Worm (Caenorhabditis elegans) whole organism, midembryonic: ENCODE data around the gene chw-1.

Source experiments
- cog-1 ChIP-seq: sonication (generic microtip); optimal IDR thresholded peaks from 2 replicates; lab custom pipeline; 2016; ENCODE audit warnings: missing genetic modification characterization, missing compliant biosample characterization
- flt-1 ChIP-seq: fragments of 200-800 bp; sonication (Bioruptor generic); IDR thresholded peaks from 2 replicates; pipeline ENCODE4 v1.3.6; 2022; ENCODE audit warnings: missing genetic modification characterization, missing compliant biosample characterization
- ref-1 ChIP-seq: fragments of 200-800 bp; sonication (Bioruptor generic); conservative IDR thresholded peaks from 2 replicates; pipeline ENCODE4 v1.3.6; 2022; ENCODE audit warnings: missing genetic modification reagents, missing genetic modification characterization, missing compliant biosample characterization
- tab-1 ChIP-seq: fragments of 200-800 bp; sonication (Bioruptor generic); IDR thresholded peaks from 2 replicates; pipeline ENCODE4 v1.3.6; 2022; ENCODE audit warnings: missing genetic modification characterization, missing compliant biosample characterization

DNA sequence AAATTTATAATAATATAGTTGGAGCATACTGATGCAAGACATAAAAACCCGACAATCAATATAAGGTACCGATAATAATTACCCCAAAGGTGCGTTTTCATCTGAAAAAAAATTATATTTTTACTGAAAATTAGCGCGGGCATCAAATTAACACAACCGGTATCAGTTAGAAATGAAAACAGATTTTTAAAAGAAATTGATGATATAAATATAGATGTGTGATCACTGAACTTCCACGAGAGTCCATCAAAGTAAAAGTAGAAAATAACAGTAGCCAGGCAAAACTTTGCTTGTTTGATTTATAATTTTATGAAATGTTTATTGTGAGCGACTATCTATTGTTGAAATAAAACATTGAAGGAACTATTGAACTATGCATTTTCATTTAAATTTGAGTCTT, 39.2 kb downstream of the chw-1 start, which contains the start of gene C35A5.3:
- no peak for TF ChIP-seq flt-1 (GFP tag; lab: Robert Waterston, UW)
- no peak for TF ChIP-seq cog-1 (tag; lab: Kevin White, UChicago)
- no peak for TF ChIP-seq ref-1 (GFP tag; lab: Robert Waterston, UW)
- no peak for TF ChIP-seq tab-1 (GFP tag; lab: Robert Waterston, UW)
